In the genomic region with DNA sequence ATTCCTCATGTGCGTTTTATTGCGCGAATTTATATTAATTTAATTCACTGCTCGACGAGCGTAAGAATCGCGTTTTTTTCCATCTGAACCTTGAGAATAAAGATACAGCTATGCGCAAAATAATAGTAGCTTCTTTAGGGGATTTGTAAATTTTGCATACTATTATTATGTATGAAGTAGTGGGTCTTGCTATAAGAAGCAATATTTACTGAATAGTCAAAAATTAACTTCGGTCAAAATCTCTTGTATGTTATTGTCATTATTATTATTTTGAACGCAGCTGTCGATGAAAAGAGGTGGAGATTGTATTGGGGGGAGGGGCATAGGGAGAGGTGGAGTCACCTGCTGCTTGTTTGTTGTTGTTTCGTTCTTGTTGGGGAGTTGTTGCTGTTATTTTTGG, we compare ENCODE assay signal across 1 fruit fly cellular context.
TF ChIP-seq lines count a peak whose summit lies in the region.

No protein-coding gene starts in this region.

TF ChIP-seq in whole organism, embryonic, 481 proteins besides CTCF, POLR2A, EP300 and RAD21 (continued from another document):
- TF ChIP-seq HLH3B (GFP tag; IDR thresholded peaks at IDR 0.05; lab: Robert Waterston, UW) (peak; percentile 91), zen2 (GFP tag; IDR thresholded peaks at IDR 0.05; lab: Robert Waterston, UW; ENCODE audit: partially characterized antibody) (no peak), MTF-1 (GFP tag; optimal IDR thresholded peaks at IDR 0.05; lab: Kevin White, UChicago; ENCODE audit: borderline replicate concordance) (peak; percentile 77), al (GFP tag; IDR thresholded peaks at IDR 0.05; lab: Robert Waterston, UW) (peak; percentile 81), wor (GFP tag; IDR thresholded peaks at IDR 0.05; lab: Robert Waterston, UW) (peak; percentile 78), ac (GFP tag; optimal IDR thresholded peaks at IDR 0.05; lab: Kevin White, UChicago) (no peak), CG2678 (tag; optimal IDR thresholded peaks at IDR 0.05; lab: Kevin White, UChicago) (peak; percentile 91), D19B (GFP tag; optimal IDR thresholded peaks at IDR 0.05; lab: Kevin White, UChicago) (peak; percentile 66), CG31388 (GFP tag; optimal IDR thresholded peaks at IDR 0.05; lab: Kevin White, UChicago) (peak; percentile 77), ATbp (GFP tag; optimal IDR thresholded peaks at IDR 0.05; lab: Kevin White, UChicago) (peak; percentile 64), crol (GFP tag; IDR thresholded peaks at IDR 0.05; lab: Robert Waterston, UW) (peak; percentile 84), CG12769 (tag; optimal IDR thresholded peaks at IDR 0.05; lab: Kevin White, UChicago) (peak; percentile 74), CG9727 (GFP tag; optimal IDR thresholded peaks at IDR 0.05; lab: Kevin White, UChicago) (peak; percentile 89), CG7271 (tag; optimal IDR thresholded peaks at IDR 0.05; lab: Kevin White, UChicago) (peak; percentile 42), CG6765 (GFP tag; optimal IDR thresholded peaks at IDR 0.05; lab: Kevin White, UChicago) (peak; percentile 71), sr (GFP tag; IDR thresholded peaks at IDR 0.05; lab: Robert Waterston, UW) (0 out of 3 replicates have a peak, but pooled peaks have one; percentile 25), CG11398 (GFP tag; optimal IDR thresholded peaks at IDR 0.05; lab: Kevin White, UChicago) (no peak), CG12744 (GFP tag; optimal IDR thresholded peaks at IDR 0.05; lab: Kevin White, UChicago) (peak; percentile 39), dm (GFP tag; optimal IDR thresholded peaks at IDR 0.05; lab: Kevin White, UChicago) (peak; percentile 25), Hr51 (GFP tag; optimal IDR thresholded peaks at IDR 0.05; lab: Kevin White, UChicago) (peak; percentile 49 to 72), CG10979 (tag; optimal IDR thresholded peaks at IDR 0.05; lab: Kevin White, UChicago) (peak; percentile 89), odd (GFP tag; optimal IDR thresholded peaks at IDR 0.05; lab: Kevin White, UChicago) (peak; percentile 27), Hr78 (GFP tag; optimal IDR thresholded peaks at IDR 0.05; lab: Kevin White, UChicago) (peak in 1 of 2 experiments; percentile 82), CG15696 (tag; optimal IDR thresholded peaks at IDR 0.05; lab: Kevin White, UChicago) (peak; percentile 31), CG30020 (tag; optimal IDR thresholded peaks at IDR 0.05; lab: Kevin White, UChicago) (no peak), chif (GFP tag; optimal IDR thresholded peaks at IDR 0.05; lab: Kevin White, UChicago) (peak; percentile 62 to 72), ara (GFP tag; IDR thresholded peaks at IDR 0.05; lab: Robert Waterston, UW) (peak; percentile 81), croc (GFP tag; conservative IDR thresholded peaks at IDR 0.05; lab: Robert Waterston, UW) (peak; percentile 70), Atf6 (GFP tag; IDR thresholded peaks at IDR 0.05; lab: Robert Waterston, UW) (peak; percentile 90), CG8089 (GFP tag; optimal IDR thresholded peaks at IDR 0.05; lab: Kevin White, UChicago) (peak; percentile 25), disco-r (GFP tag; optimal IDR thresholded peaks at IDR 0.05; lab: Kevin White, UChicago) (peak; percentile 42), CG12104 (GFP tag; optimal IDR thresholded peaks at IDR 0.05; lab: Kevin White, UChicago) (peak; percentile 87), Ada2b (GFP tag; IDR thresholded peaks at IDR 0.05; lab: Robert Waterston, UW) (peak; percentile 86), CG10431 (GFP tag; optimal IDR thresholded peaks at IDR 0.05; lab: Kevin White, UChicago) (no peak), CG14667 (GFP tag; IDR thresholded peaks at IDR 0.05; lab: Robert Waterston, UW) (peak; percentile 78), CG10321 (GFP tag; IDR thresholded peaks at IDR 0.05; lab: Robert Waterston, UW) (peak; percentile 43), CG17568 (GFP tag; optimal IDR thresholded peaks at IDR 0.05; lab: Kevin White, UChicago) (peak; percentile 31), CG11247 (GFP tag; IDR thresholded peaks at IDR 0.05; lab: Robert Waterston, UW) (peak; percentile 83), CG12219 (GFP tag; optimal IDR thresholded peaks at IDR 0.05; lab: Kevin White, UChicago) (peak; percentile 63), lov (optimal IDR thresholded peaks at IDR 0.05; lab: Kevin White, UChicago) (no peak), lov (GFP tag; IDR thresholded peaks at IDR 0.05; lab: Robert Waterston, UW) (0 out of 3 replicates have a peak, but pooled peaks have one; percentile 37), CG13296 (GFP tag; optimal IDR thresholded peaks at IDR 0.05; lab: Kevin White, UChicago) (peak; percentile 69), fd102C (GFP tag; optimal IDR thresholded peaks at IDR 0.05; lab: Kevin White, UChicago) (no peak), Dp (GFP tag; optimal IDR thresholded peaks at IDR 0.05; lab: Kevin White, UChicago) (no peak), CrebB (tag; optimal IDR thresholded peaks at IDR 0.05; lab: Kevin White, UChicago) (peak; percentile 30), NC2α (GFP tag; optimal IDR thresholded peaks at IDR 0.05; lab: Kevin White, UChicago) (peak; percentile 10), Lpt (GFP tag; optimal IDR thresholded peaks at IDR 0.05; lab: Kevin White, UChicago) (no peak), lilli (GFP tag; optimal IDR thresholded peaks at IDR 0.05; lab: Kevin White, UChicago) (peak; percentile 72)
